Fruit fly (Drosophila melanogaster) whole organism, embryonic: ENCODE measurements around the gene CG5445.

ENCODE experiments used
- CG10147 ChIP-seq: fragments of 200-800 bp; sonication (Bioruptor generic); optimal IDR thresholded peaks from 2 replicates; lab custom pipeline; 2019; ENCODE audit warnings: missing biosample characterization, mild to moderate bottlenecking, missing genetic modification characterization, moderate library complexity
- CG11093 ChIP-seq: fragments of 200-800 bp; sonication (Bioruptor generic); IDR thresholded peaks from 3 replicates; pipeline ENCODE4 v1.3.6; 2022; ENCODE audit warnings: missing biosample characterization, missing genetic modification characterization
- CG11695 ChIP-seq: fragments of 200-800 bp; sonication (Bioruptor generic); IDR thresholded peaks from 3 replicates; pipeline ENCODE4 v1.3.6; 2022; ENCODE audit warnings: missing biosample characterization, missing genetic modification characterization
- CG12219 ChIP-seq: fragments of 200-800 bp; sonication (Bioruptor generic); optimal IDR thresholded peaks from 3 replicates; lab custom pipeline; 2018; ENCODE audit warnings: missing biosample characterization, mild to moderate bottlenecking, missing genetic modification characterization
- CG1792 ChIP-seq: fragments of 200-800 bp; sonication (Bioruptor generic); optimal IDR thresholded peaks from 2 replicates; lab custom pipeline; 2016; ENCODE audit warnings: missing biosample characterization, missing genetic modification characterization
- CG34224 ChIP-seq: fragments of 200-800 bp; sonication (Bioruptor generic); IDR thresholded peaks from 3 replicates; pipeline ENCODE4 v1.3.6; 2022; ENCODE audit warnings: missing biosample characterization, missing genetic modification characterization; ENCODE audit not compliant: partially characterized antibody
- CG9876 ChIP-seq: fragments of 200-800 bp; sonication (Bioruptor generic); optimal IDR thresholded peaks from 2 replicates; lab custom pipeline; 2016; ENCODE audit warnings: missing biosample characterization, missing genetic modification characterization
- Dfd ChIP-seq, 2 experiments: fragments of >200 bp; optimal IDR thresholded peaks; 2 replicates each; lab custom pipeline; 2017; ENCODE audit warnings: missing biosample characterization in 2 of 2, missing genetic modification characterization in 2 of 2
- Doc3 ChIP-seq: fragments of 200-800 bp; sonication (Bioruptor generic); IDR thresholded peaks from 3 replicates; pipeline ENCODE4 v1.3.6; 2022; ENCODE audit warnings: missing biosample characterization, missing genetic modification characterization; ENCODE audit not compliant: partially characterized antibody
- E2f1 ChIP-seq: fragments of 200-800 bp; sonication (Bioruptor generic); IDR thresholded peaks from 2 replicates; pipeline ENCODE4 v1.3.6; 2022; ENCODE audit warnings: missing biosample characterization, missing genetic modification characterization
- Ets65A ChIP-seq: fragments of 200-800 bp; sonication (Bioruptor generic); peaks from one replicate; lab custom pipeline; 2016; ENCODE audit warnings: missing biosample characterization, missing genetic modification characterization
- Fer1 ChIP-seq: fragments of 200-800 bp; sonication (Bioruptor generic); optimal IDR thresholded peaks from 2 replicates; lab custom pipeline; 2017; ENCODE audit warnings: missing biosample characterization, mild to moderate bottlenecking, missing genetic modification characterization
- Sry-δ ChIP-seq: fragments of 200-800 bp; sonication (Bioruptor generic); optimal IDR thresholded peaks from 2 replicates; lab custom pipeline; 2016; ENCODE audit warnings: missing biosample characterization, missing genetic modification characterization
- cg ChIP-seq: fragments of 200-800 bp; sonication (Bioruptor generic); optimal IDR thresholded peaks from 3 replicates; lab custom pipeline; 2019; ENCODE audit warnings: missing biosample characterization, mild to moderate bottlenecking, missing genetic modification characterization, moderate library complexity
- oc ChIP-seq: fragments of 200-800 bp; sonication (Bioruptor generic); optimal IDR thresholded peaks from 2 replicates; lab custom pipeline; 2018; ENCODE audit warnings: missing biosample characterization, mild to moderate bottlenecking, missing genetic modification characterization, moderate library complexity
- pros ChIP-seq: fragments of 200-800 bp; sonication (Bioruptor generic); optimal IDR thresholded peaks from 3 replicates; lab custom pipeline; 2019; ENCODE audit warnings: missing biosample characterization, mild to moderate bottlenecking, missing genetic modification characterization, moderate library complexity
- sens ChIP-seq: fragments of 200-800 bp; sonication (Bioruptor generic); peaks from one replicate; lab custom pipeline; 2016; ENCODE audit warnings: missing biosample characterization, missing genetic modification characterization

CG5445 gene

dm6 chrX:17351554-17351953 is 69.3 kb downstream of the CG5445 start:
- no peak for TF ChIP-seq Sry-δ

- no peak for TF ChIP-seq CG34224 (GFP tag; lab: Robert Waterston, UW)
- no peak for TF ChIP-seq CG10147
- TF ChIP-seq CG11093 (GFP tag; lab: Robert Waterston, UW) = no peak
- no peak for TF ChIP-seq Doc3
- TF ChIP-seq CG1792 = no peak
- no peak for TF ChIP-seq E2f1 (GFP tag; lab: Robert Waterston, UW)
- TF ChIP-seq oc (tag; lab: Kevin White, UChicago) = peak; percentile 96
- no peak for TF ChIP-seq CG11695 (GFP tag; lab: Robert Waterston, UW)
- TF ChIP-seq CG9876 = no peak
- TF ChIP-seq Ets65A = no peak
- peak; percentile 37 for TF ChIP-seq sens
- no peak for TF ChIP-seq CG12219 (GFP tag; lab: Kevin White, UChicago)
- TF ChIP-seq Dfd (GFP tag; optimal IDR thresholded peaks at IDR 0.05; lab: Kevin White, UChicago) = no peak
- peak; percentile 5 for TF ChIP-seq cg (GFP tag; lab: Kevin White, UChicago)
- TF ChIP-seq Fer1 (GFP tag; lab: Kevin White, UChicago) = no peak
- peak; percentile 53 for TF ChIP-seq pros
These were observed 70.6 kb downstream of the CG5445 start for dm6 chrX:17352937-17353336.
